Fruit fly (Drosophila melanogaster): ENCODE measurements around the gene CG34166.

Gene CG34166

dm6 chr2L:14706194-14706593, 36.8 kb upstream of the CG34166 start (continued):
- TF ChIP-seq Hr3 (GFP tag; optimal IDR thresholded peaks at IDR 0.05) = peak; percentile 61
- no peak for TF ChIP-seq zfh2 (GFP tag; optimal IDR thresholded peaks at IDR 0.05)
- TF ChIP-seq C15 (GFP tag; IDR thresholded peaks at IDR 0.05) = no peak
- peak; percentile 77 for TF ChIP-seq ftz-f1 (GFP tag; optimal IDR thresholded peaks at IDR 0.05)
- TF ChIP-seq Bgb (GFP tag; IDR thresholded peaks at IDR 0.05; ENCODE audit: partially characterized antibody) = peak; percentile 52; the same call in 1 of the 2 replicates
- TF ChIP-seq Sry-δ (GFP tag; optimal IDR thresholded peaks at IDR 0.05) = peak; percentile 50
- TF ChIP-seq Xrp1 (GFP tag; IDR thresholded peaks at IDR 0.05) = peak; percentile 56; the same call in 1 of the 2 replicates
- peak; percentile 40; the same call in 1 of the 2 replicates for TF ChIP-seq CG7372 (GFP tag; IDR thresholded peaks at IDR 0.05)
- peak; percentile 44 for TF ChIP-seq CG4730 (GFP tag; IDR thresholded peaks at IDR 0.05)
- TF ChIP-seq seq (GFP tag; IDR thresholded peaks at IDR 0.05) = no peak
- no peak for TF ChIP-seq sc (optimal IDR thresholded peaks at IDR 0.05)
- TF ChIP-seq sc (GFP tag; optimal IDR thresholded peaks at IDR 0.05) = no peak
- no peak for TF ChIP-seq abd-A (tag; optimal IDR thresholded peaks at IDR 0.05)
- TF ChIP-seq lola (GFP tag; optimal IDR thresholded peaks at IDR 0.05) = peak in 1 of 3 experiments; percentile 8
- peak; percentile 64 for TF ChIP-seq ssp (GFP tag; IDR thresholded peaks at IDR 0.05)
- TF ChIP-seq dan (GFP tag; IDR thresholded peaks at IDR 0.05) = no peak
- TF ChIP-seq CG33213 (GFP tag; optimal IDR thresholded peaks at IDR 0.05) = peak; percentile 93
- peak in 1 of 2 experiments; percentile 30 for TF ChIP-seq bsh (GFP tag; optimal IDR thresholded peaks at IDR 0.05)
- no peak for TF ChIP-seq CG12219 (GFP tag; optimal IDR thresholded peaks at IDR 0.05)
- TF ChIP-seq ab (GFP tag; optimal IDR thresholded peaks at IDR 0.05) = no peak
- no peak for TF ChIP-seq ac (GFP tag; optimal IDR thresholded peaks at IDR 0.05)
- TF ChIP-seq kni (GFP tag; optimal IDR thresholded peaks at IDR 0.05) = peak; percentile 2
- TF ChIP-seq CG6683 (GFP tag; optimal IDR thresholded peaks at IDR 0.05) = no peak
- peak; percentile 77 for TF ChIP-seq CG1233 (GFP tag; optimal IDR thresholded peaks at IDR 0.05)
- TF ChIP-seq Six4 (GFP tag; optimal IDR thresholded peaks at IDR 0.05) = peak; percentile 51
- peak; percentile 88 for TF ChIP-seq CG11247 (GFP tag; IDR thresholded peaks at IDR 0.05)
- TF ChIP-seq CG30020 (tag; optimal IDR thresholded peaks at IDR 0.05) = no peak
- TF ChIP-seq usp (GFP tag; optimal IDR thresholded peaks at IDR 0.05) = no peak
- peak; percentile 51 for TF ChIP-seq CG9609 (GFP tag; optimal IDR thresholded peaks at IDR 0.05)
- TF ChIP-seq lmd (GFP tag; IDR thresholded peaks at IDR 0.05) = peak; percentile 77
- TF ChIP-seq CG9215 (GFP tag; IDR thresholded peaks at IDR 0.05) = peak; percentile 54; the same call in 1 of the 2 replicates
- peak; percentile 84 for TF ChIP-seq Ptx1 (GFP tag; IDR thresholded peaks at IDR 0.05)
- no peak for TF ChIP-seq CG4282 (GFP tag; optimal IDR thresholded peaks at IDR 0.05)
- peak; percentile 42 for TF ChIP-seq CG17186 (GFP tag; optimal IDR thresholded peaks at IDR 0.05)
- TF ChIP-seq CG11504 (tag; optimal IDR thresholded peaks at IDR 0.05) = peak; percentile 71
- TF ChIP-seq run (tag; optimal IDR thresholded peaks at IDR 0.05) = no peak
- peak; percentile 71 for TF ChIP-seq CG1792 (GFP tag; optimal IDR thresholded peaks at IDR 0.05)
- TF ChIP-seq CG9727 (GFP tag; optimal IDR thresholded peaks at IDR 0.05) = peak; percentile 62
- no peak for TF ChIP-seq cato (GFP tag; optimal IDR thresholded peaks at IDR 0.05; ENCODE audit: borderline replicate concordance)
- TF ChIP-seq MESR4 (GFP tag; optimal IDR thresholded peaks at IDR 0.05) = no peak
- TF ChIP-seq Fer1 (GFP tag; optimal IDR thresholded peaks at IDR 0.05) = peak; percentile 61
- TF ChIP-seq ro (GFP tag; IDR thresholded peaks at IDR 0.05) = no peak; the same call in none of the 2 replicates
- TF ChIP-seq stwl (tag; optimal IDR thresholded peaks at IDR 0.05) = peak; percentile 93
- peak; percentile 68; the same call in 2 of the 3 replicates for TF ChIP-seq croc (GFP tag; conservative IDR thresholded peaks at IDR 0.05)
- peak; percentile 36 for TF ChIP-seq CG8089 (GFP tag; optimal IDR thresholded peaks at IDR 0.05)
- TF ChIP-seq ERR (GFP tag; optimal IDR thresholded peaks at IDR 0.05) = peak; percentile 27
- TF ChIP-seq ken (GFP tag; IDR thresholded peaks at IDR 0.05) = no peak; the same call in 2 of the 3 replicates
- no peak for TF ChIP-seq row (GFP tag; IDR thresholded peaks at IDR 0.05)
- TF ChIP-seq CG4707 (GFP tag; optimal IDR thresholded peaks at IDR 0.05) = no peak
- peak; percentile 51; the same call in 1 of the 2 replicates for TF ChIP-seq Ada2b (GFP tag; IDR thresholded peaks at IDR 0.05)
- TF ChIP-seq ranshi (GFP tag; IDR thresholded peaks at IDR 0.05) = peak; percentile 52
- peak; percentile 71 for TF ChIP-seq CG18262 (tag; optimal IDR thresholded peaks at IDR 0.05)

All from whole organism, embryonic.